Fruit fly (Drosophila melanogaster) whole organism, embryonic: ENCODE data around the gene CG7101.

ENCODE experiments used
- Adf1 ChIP-seq: fragments of 200-800 bp; sonication (Bioruptor generic); IDR thresholded peaks from 2 replicates; pipeline ENCODE4 v1.3.6; 2022; ENCODE audit warnings: missing biosample characterization, missing genetic modification characterization
- Atf-2 ChIP-seq: fragments of 200-800 bp; sonication (Bioruptor generic); optimal IDR thresholded peaks from 2 replicates; lab custom pipeline; 2016; ENCODE audit warnings: missing biosample characterization, missing genetic modification characterization
- CG10543 ChIP-seq: fragments of 200-800 bp; sonication (Bioruptor generic); optimal IDR thresholded peaks from 3 replicates; lab custom pipeline; 2017; ENCODE audit warnings: missing biosample characterization, mild to moderate bottlenecking, missing genetic modification characterization, moderate library complexity
- CG11085 ChIP-seq: fragments of 200-800 bp; sonication (Bioruptor generic); IDR thresholded peaks from 2 replicates; pipeline ENCODE4 v1.3.6; 2022; ENCODE audit warnings: missing biosample characterization, missing genetic modification characterization
- CG12391 ChIP-seq: fragments of 200-800 bp; sonication (Bioruptor generic); optimal IDR thresholded peaks from 3 replicates; lab custom pipeline; 2018; ENCODE audit warnings: missing biosample characterization, mild to moderate bottlenecking, missing genetic modification characterization, moderate library complexity
- CG12942 ChIP-seq: fragments of 200-800 bp; sonication (Bioruptor generic); optimal IDR thresholded peaks from 3 replicates; lab custom pipeline; 2016; ENCODE audit warnings: missing biosample characterization, missing genetic modification characterization
- CG13296 ChIP-seq: fragments of 200-800 bp; sonication (Bioruptor generic); optimal IDR thresholded peaks from 3 replicates; lab custom pipeline; 2018; ENCODE audit warnings: missing biosample characterization, mild to moderate bottlenecking, missing genetic modification characterization
- CG14667 ChIP-seq: fragments of 200-800 bp; sonication (Bioruptor generic); IDR thresholded peaks from 2 replicates; pipeline ENCODE4 v1.3.6; 2022; ENCODE audit warnings: missing biosample characterization, missing genetic modification characterization
- CG15479 ChIP-seq: fragments of 200-800 bp; sonication (Bioruptor generic); optimal IDR thresholded peaks from 3 replicates; lab custom pipeline; 2019; ENCODE audit warnings: missing biosample characterization, mild to moderate bottlenecking, missing genetic modification characterization, moderate library complexity
- CG17186 ChIP-seq: fragments of 200-800 bp; sonication (Bioruptor generic); optimal IDR thresholded peaks from 3 replicates; lab custom pipeline; 2017; ENCODE audit warnings: missing biosample characterization, missing genetic modification reagents, missing genetic modification characterization
- CG18476 ChIP-seq: fragments of 200-800 bp; sonication (Bioruptor generic); optimal IDR thresholded peaks from 2 replicates; lab custom pipeline; 2016; ENCODE audit warnings: missing biosample characterization, mild to moderate bottlenecking, missing genetic modification characterization
- CG4424 ChIP-seq: fragments of 200-800 bp; sonication (Bioruptor generic); optimal IDR thresholded peaks from 3 replicates; lab custom pipeline; 2016; ENCODE audit warnings: missing biosample characterization, missing genetic modification characterization
- CG6683 ChIP-seq: fragments of 200-800 bp; sonication (Bioruptor generic); optimal IDR thresholded peaks from 2 replicates; lab custom pipeline; 2017; ENCODE audit warnings: missing biosample characterization, mild to moderate bottlenecking, missing genetic modification characterization, missing genetic modification reagents
- CG6791 ChIP-seq: fragments of 200-800 bp; sonication (Bioruptor generic); IDR thresholded peaks from 3 replicates; pipeline ENCODE4 v1.3.6; 2022; ENCODE audit warnings: missing biosample characterization, missing genetic modification characterization; ENCODE audit not compliant: partially characterized antibody
- CG7987 ChIP-seq: fragments of 200-800 bp; sonication (Bioruptor generic); optimal IDR thresholded peaks from 2 replicates; lab custom pipeline; 2018; ENCODE audit warnings: missing biosample characterization, mild to moderate bottlenecking, missing genetic modification characterization, moderate library complexity
- Dad ChIP-seq: fragments of 200-800 bp; sonication (Bioruptor generic); optimal IDR thresholded peaks from 3 replicates; lab custom pipeline; 2016; ENCODE audit warnings: missing biosample characterization, missing genetic modification characterization
- Dfd ChIP-seq, 2 experiments: fragments of >200 bp; optimal IDR thresholded peaks; 2 replicates each; lab custom pipeline; 2017; ENCODE audit warnings: missing biosample characterization in 2 of 2, missing genetic modification characterization in 2 of 2
- Dip2 ChIP-seq: fragments of 200-800 bp; sonication (Bioruptor generic); IDR thresholded peaks from 2 replicates; pipeline ENCODE4 v1.3.6; 2022; ENCODE audit warnings: missing biosample characterization, missing genetic modification characterization
- Drgx ChIP-seq: fragments of 200-800 bp; sonication (Bioruptor generic); IDR thresholded peaks from 2 replicates; pipeline ENCODE4 v1.3.6; 2022; ENCODE audit warnings: missing biosample characterization, missing genetic modification characterization
- H15 ChIP-seq: fragments of 200-800 bp; sonication (Bioruptor generic); IDR thresholded peaks from 3 replicates; pipeline ENCODE4 v1.3.6; 2022; ENCODE audit warnings: missing biosample characterization, missing genetic modification characterization
- MBD-R2 ChIP-seq: fragments of 200-800 bp; sonication (Bioruptor generic); IDR thresholded peaks from 2 replicates; pipeline ENCODE4 v1.3.6; 2022; ENCODE audit warnings: missing biosample characterization, missing genetic modification characterization
- Mes4 ChIP-seq: fragments of 200-800 bp; sonication (Bioruptor generic); optimal IDR thresholded peaks from 2 replicates; lab custom pipeline; 2016; ENCODE audit warnings: missing biosample characterization, missing genetic modification characterization
- Myb ChIP-seq: fragments of 200-800 bp; sonication (Bioruptor generic); optimal IDR thresholded peaks from 2 replicates; lab custom pipeline; 2016; ENCODE audit warnings: missing biosample characterization, missing genetic modification characterization
- NC2α ChIP-seq: fragments of 200-800 bp; sonication (Bioruptor generic); optimal IDR thresholded peaks from 2 replicates; lab custom pipeline; 2016; ENCODE audit warnings: missing biosample characterization, missing genetic modification characterization
- Scr ChIP-seq: fragments of 200-800 bp; sonication (Bioruptor generic); IDR thresholded peaks from 2 replicates; pipeline ENCODE4 v1.3.6; 2022; ENCODE audit warnings: missing biosample characterization, missing genetic modification characterization; ENCODE audit not compliant: partially characterized antibody
- Sin3A ChIP-seq: fragments of >200 bp; optimal IDR thresholded peaks from 2 replicates; lab custom pipeline; 2018
- Spps ChIP-seq: fragments of 200-800 bp; sonication (Bioruptor generic); optimal IDR thresholded peaks from 2 replicates; lab custom pipeline; 2018; ENCODE audit warnings: missing biosample characterization, mild to moderate bottlenecking, missing genetic modification characterization
- Sry-β ChIP-seq: fragments of 200-800 bp; sonication (Bioruptor generic); optimal IDR thresholded peaks from 2 replicates; lab custom pipeline; 2018; ENCODE audit warnings: missing biosample characterization, mild to moderate bottlenecking, missing genetic modification characterization, moderate library complexity
- Vsx1 ChIP-seq: fragments of 200-800 bp; sonication (Bioruptor generic); optimal IDR thresholded peaks from 2 replicates; lab custom pipeline; 2017; ENCODE audit warnings: missing biosample characterization, mild to moderate bottlenecking, missing genetic modification characterization, missing genetic modification reagents
- cas ChIP-seq: fragments of 200-800 bp; sonication (Bioruptor generic); IDR thresholded peaks from 2 replicates; pipeline ENCODE4 v1.3.6; 2022; ENCODE audit warnings: missing biosample characterization, missing genetic modification characterization
- ci ChIP-seq: fragments of 200-800 bp; sonication (Bioruptor generic); IDR thresholded peaks from 3 replicates; pipeline ENCODE4 v1.3.6; 2022; ENCODE audit warnings: missing biosample characterization, missing genetic modification characterization
- dan ChIP-seq: fragments of 200-800 bp; sonication (Bioruptor generic); IDR thresholded peaks from 2 replicates; pipeline ENCODE4 v1.3.6; 2022; ENCODE audit warnings: missing biosample characterization, missing genetic modification characterization
- dati ChIP-seq: fragments of 200-800 bp; sonication (Bioruptor generic); IDR thresholded peaks from 2 replicates; pipeline ENCODE4 v1.3.6; 2022; ENCODE audit warnings: missing biosample characterization, missing genetic modification characterization
- fd102C ChIP-seq: fragments of 200-800 bp; sonication (Bioruptor generic); optimal IDR thresholded peaks from 2 replicates; lab custom pipeline; 2018; ENCODE audit warnings: missing biosample characterization, mild to moderate bottlenecking, missing genetic modification characterization, moderate library complexity
- gce ChIP-seq: fragments of 200-800 bp; sonication (Bioruptor generic); IDR thresholded peaks from 3 replicates; pipeline ENCODE4 v1.3.6; 2022; ENCODE audit warnings: missing biosample characterization, missing genetic modification characterization
- her ChIP-seq: fragments of 200-800 bp; sonication (Bioruptor generic); optimal IDR thresholded peaks from 2 replicates; lab custom pipeline; 2016; ENCODE audit warnings: missing biosample characterization, missing genetic modification characterization
- ind ChIP-seq: fragments of 200-800 bp; sonication (Bioruptor generic); optimal IDR thresholded peaks from 3 replicates; lab custom pipeline; 2016; ENCODE audit warnings: missing biosample characterization, missing genetic modification characterization
- jumu ChIP-seq: fragments of 200-800 bp; sonication (Bioruptor generic); optimal IDR thresholded peaks from 3 replicates; lab custom pipeline; 2016; ENCODE audit warnings: missing biosample characterization, missing genetic modification characterization
- mam ChIP-seq: fragments of 200-800 bp; sonication (Bioruptor generic); optimal IDR thresholded peaks from 3 replicates; lab custom pipeline; 2016; ENCODE audit warnings: missing biosample characterization, missing genetic modification characterization
- nerfin-1 ChIP-seq: fragments of 200-800 bp; sonication (Bioruptor generic); optimal IDR thresholded peaks from 3 replicates; lab custom pipeline; 2019; ENCODE audit warnings: missing biosample characterization, mild to moderate bottlenecking, missing genetic modification characterization, moderate library complexity
- nerfin-2 ChIP-seq: fragments of 200-800 bp; sonication (Bioruptor generic); IDR thresholded peaks from 2 replicates; pipeline ENCODE4 v1.3.6; 2022; ENCODE audit warnings: missing biosample characterization, missing genetic modification characterization; ENCODE audit not compliant: partially characterized antibody
- org-1 ChIP-seq: fragments of 200-800 bp; sonication (Bioruptor generic); optimal IDR thresholded peaks from 2 replicates; lab custom pipeline; 2017; ENCODE audit warnings: missing biosample characterization, missing genetic modification characterization
- salm ChIP-seq: fragments of 200-800 bp; sonication (Bioruptor generic); optimal IDR thresholded peaks from 2 replicates; lab custom pipeline; 2018; ENCODE audit warnings: missing biosample characterization, mild to moderate bottlenecking, missing genetic modification characterization
- slp2 ChIP-seq: fragments of 200-800 bp; sonication (Bioruptor generic); optimal IDR thresholded peaks from 2 replicates; lab custom pipeline; 2016; ENCODE audit warnings: missing biosample characterization, missing genetic modification characterization
- sob ChIP-seq: fragments of 200-800 bp; sonication (Bioruptor generic); IDR thresholded peaks from 2 replicates; pipeline ENCODE4 v1.3.6; 2022; ENCODE audit warnings: missing biosample characterization, missing genetic modification characterization
- wek ChIP-seq: fragments of 200-800 bp; sonication (Bioruptor generic); optimal IDR thresholded peaks from 3 replicates; lab custom pipeline; 2018; ENCODE audit warnings: missing biosample characterization, mild to moderate bottlenecking, missing genetic modification characterization, moderate library complexity
- zen ChIP-seq: fragments of 200-800 bp; sonication (Bioruptor generic); optimal IDR thresholded peaks from 3 replicates; lab custom pipeline; 2018; ENCODE audit warnings: missing biosample characterization, mild to moderate bottlenecking, missing genetic modification characterization, moderate library complexity

The CG7101 gene

dm6 chrX:18788143-18788745 lies 42.1 kb upstream of the CG7101 start, which contains the start of the genes CG6961 and S6KL (continued):
- TF ChIP-seq CG10543 (GFP tag; lab: Kevin White, UChicago), result peak; percentile 22
- peak; percentile 34 for TF ChIP-seq CG12391 (tag; lab: Kevin White, UChicago)
- peak; percentile 64 for TF ChIP-seq CG6791 (GFP tag; lab: Robert Waterston, UW)
- no peak for TF ChIP-seq zen (tag; lab: Kevin White, UChicago)
- TF ChIP-seq CG17186 (GFP tag; lab: Kevin White, UChicago), result peak; percentile 62

dm6 chrX:18789353-18790210 lies 40.8 kb upstream of the CG7101 start:
- TF ChIP-seq fd102C (GFP tag; lab: Kevin White, UChicago), result no peak
- peak; percentile 9 for TF ChIP-seq CG18476 (GFP tag; lab: Kevin White, UChicago)
- TF ChIP-seq Vsx1 (GFP tag; lab: Kevin White, UChicago), result peak; percentile 39
- TF ChIP-seq CG11085 (GFP tag; lab: Robert Waterston, UW), result no peak
- TF ChIP-seq CG7987 (GFP tag; lab: Kevin White, UChicago), result peak; percentile 20
- TF ChIP-seq mam, result peak; percentile 34
- TF ChIP-seq Mes4, result peak; percentile 62
- no peak for TF ChIP-seq nerfin-2
- TF ChIP-seq CG15479 (GFP tag; lab: Kevin White, UChicago), result no peak
- no peak for TF ChIP-seq Dip2
- TF ChIP-seq CG14667 (GFP tag; lab: Robert Waterston, UW), result no peak
- peak; percentile 46 for TF ChIP-seq jumu (GFP tag; lab: Kevin White, UChicago)
- TF ChIP-seq her (GFP tag; lab: Kevin White, UChicago), result peak; percentile 14
- no peak for TF ChIP-seq H15
- peak; percentile 14; the same call in 1 of the 2 replicates for TF ChIP-seq Drgx (GFP tag; lab: Robert Waterston, UW)
- TF ChIP-seq Scr (GFP tag; lab: Robert Waterston, UW), result no peak
- TF ChIP-seq slp2, result no peak
- TF ChIP-seq ci, result no peak
- no peak for TF ChIP-seq Sin3A (lab: Kevin White, UChicago)
- no peak for TF ChIP-seq nerfin-1 (tag; lab: Kevin White, UChicago)
- no peak for TF ChIP-seq gce (GFP tag; lab: Robert Waterston, UW)
- TF ChIP-seq Adf1 (GFP tag; lab: Robert Waterston, UW), result no peak
- no peak for TF ChIP-seq Dfd (GFP tag; optimal IDR thresholded peaks at IDR 0.05; lab: Kevin White, UChicago)
- TF ChIP-seq ind (GFP tag; lab: Kevin White, UChicago), result peak; percentile 46
- TF ChIP-seq CG4424 (GFP tag; lab: Kevin White, UChicago), result peak; percentile 47
- TF ChIP-seq CG12942, result no peak
- TF ChIP-seq Atf-2 (GFP tag; lab: Kevin White, UChicago), result peak; percentile 44
- TF ChIP-seq MBD-R2 (GFP tag; lab: Robert Waterston, UW), result no peak
- TF ChIP-seq wek, result no peak
- no peak for TF ChIP-seq salm
- TF ChIP-seq dati, result no peak
- peak; percentile 37 for TF ChIP-seq org-1 (GFP tag; lab: Kevin White, UChicago)
- peak; percentile 21 for TF ChIP-seq CG6683 (GFP tag; lab: Kevin White, UChicago)
- TF ChIP-seq NC2α (GFP tag; lab: Kevin White, UChicago), result no peak
- TF ChIP-seq sob (GFP tag; lab: Robert Waterston, UW), result peak; percentile 37; the same call in 1 of the 2 replicates
- peak; percentile 64 for TF ChIP-seq CG13296 (GFP tag; lab: Kevin White, UChicago)
- no peak for TF ChIP-seq cas (GFP tag; lab: Robert Waterston, UW)
- no peak for TF ChIP-seq Spps (tag; lab: Kevin White, UChicago)
- no peak for TF ChIP-seq dan (GFP tag; lab: Robert Waterston, UW)
- no peak for TF ChIP-seq Sry-β (GFP tag; lab: Kevin White, UChicago)
- TF ChIP-seq Dad (GFP tag; lab: Kevin White, UChicago), result peak; percentile 31
- peak; percentile 52 for TF ChIP-seq Myb (GFP tag; lab: Kevin White, UChicago)
